Fruit fly (Drosophila melanogaster) whole organism, embryonic: Measurements from ENCODE around the gene CG7320.
A peak's percentile ranks its signal among the peaks of the same experiment; 100 is the strongest.

Source experiments
- Aef1 ChIP-seq: fragments of 200-800 bp; sonication (Bioruptor generic); IDR thresholded peaks from 3 replicates; pipeline ENCODE4 v1.3.6; 2022; ENCODE audit warnings: missing biosample characterization, missing genetic modification characterization
- Atf3 ChIP-seq: fragments of 200-800 bp; sonication (Bioruptor generic); optimal IDR thresholded peaks from 3 replicates; lab custom pipeline; 2016; ENCODE audit warnings: missing biosample characterization, missing genetic modification characterization
- B-H1 ChIP-seq: fragments of 200-800 bp; sonication (Bioruptor generic); IDR thresholded peaks from 3 replicates; pipeline ENCODE4 v1.3.6; 2022; ENCODE audit warnings: missing biosample characterization, missing genetic modification characterization
- B-H2 ChIP-seq: fragments of 200-800 bp; sonication (Bioruptor generic); optimal IDR thresholded peaks from 2 replicates; lab custom pipeline; 2018; ENCODE audit warnings: missing biosample characterization, mild to moderate bottlenecking, missing genetic modification characterization
- CG10959 ChIP-seq: fragments of 200-800 bp; sonication (Bioruptor generic); IDR thresholded peaks from 2 replicates; pipeline ENCODE4 v1.3.6; 2022; ENCODE audit warnings: missing biosample characterization, missing genetic modification characterization
- CG15269 ChIP-seq: fragments of 200-800 bp; sonication (Bioruptor generic); optimal IDR thresholded peaks from 2 replicates; lab custom pipeline; 2018; ENCODE audit warnings: missing biosample characterization, mild to moderate bottlenecking, missing genetic modification characterization, moderate library complexity
- CG15479 ChIP-seq: fragments of 200-800 bp; sonication (Bioruptor generic); optimal IDR thresholded peaks from 3 replicates; lab custom pipeline; 2019; ENCODE audit warnings: missing biosample characterization, mild to moderate bottlenecking, missing genetic modification characterization, moderate library complexity
- CG15514 ChIP-seq: fragments of 200-800 bp; sonication (Bioruptor generic); optimal IDR thresholded peaks from 3 replicates; lab custom pipeline; 2017; ENCODE audit warnings: missing biosample characterization, missing genetic modification characterization, mild to moderate bottlenecking, moderate library complexity, missing genetic modification reagents
- CG17912 ChIP-seq: fragments of 200-800 bp; sonication (Bioruptor generic); optimal IDR thresholded peaks from 2 replicates; lab custom pipeline; 2018; ENCODE audit warnings: missing biosample characterization, mild to moderate bottlenecking, missing genetic modification characterization
- CG2120 ChIP-seq: fragments of 200-800 bp; sonication (Bioruptor generic); optimal IDR thresholded peaks from 3 replicates; lab custom pipeline; 2016; ENCODE audit warnings: missing biosample characterization, missing genetic modification characterization
- CG3163 ChIP-seq: fragments of 200-800 bp; sonication (Bioruptor generic); optimal IDR thresholded peaks from 3 replicates; lab custom pipeline; 2016; ENCODE audit warnings: missing biosample characterization, missing genetic modification characterization
- CG3407 ChIP-seq: fragments of 200-800 bp; sonication (Bioruptor generic); optimal IDR thresholded peaks from 2 replicates; lab custom pipeline; 2018; ENCODE audit warnings: missing biosample characterization, mild to moderate bottlenecking, missing genetic modification characterization
- CG6791 ChIP-seq: fragments of 200-800 bp; sonication (Bioruptor generic); IDR thresholded peaks from 3 replicates; pipeline ENCODE4 v1.3.6; 2022; ENCODE audit warnings: missing biosample characterization, missing genetic modification characterization; ENCODE audit not compliant: partially characterized antibody
- CG7357 ChIP-seq: fragments of 200-800 bp; sonication (Bioruptor generic); IDR thresholded peaks from 3 replicates; pipeline ENCODE4 v1.3.6; 2022; ENCODE audit warnings: missing biosample characterization, missing genetic modification characterization
- CG7928 ChIP-seq: fragments of 200-800 bp; sonication (Bioruptor generic); optimal IDR thresholded peaks from 2 replicates; lab custom pipeline; 2017; ENCODE audit warnings: missing biosample characterization, mild to moderate bottlenecking, missing genetic modification characterization
- CG8290 ChIP-seq, 3 experiments: fragments of 200-800 bp; sonication (Bioruptor generic); optimal IDR thresholded peaks; 2 replicates each; lab custom pipeline; 2016 to 2019; ENCODE audit warnings: missing biosample characterization in 3 of 3, missing genetic modification characterization in 3 of 3, mild to moderate bottlenecking in 2 of 3, moderate library complexity in 1 of 3
- D19A ChIP-seq: fragments of 200-800 bp; optimal IDR thresholded peaks from 3 replicates; lab custom pipeline; 2019; ENCODE audit warnings: missing biosample characterization, mild to moderate bottlenecking, missing genetic modification characterization, moderate library complexity
- Deaf1 ChIP-seq: fragments of 200-800 bp; optimal IDR thresholded peaks from 3 replicates; lab custom pipeline; 2019; ENCODE audit warnings: missing biosample characterization, mild to moderate bottlenecking, missing genetic modification characterization, moderate library complexity
- Dip2 ChIP-seq: fragments of 200-800 bp; sonication (Bioruptor generic); IDR thresholded peaks from 2 replicates; pipeline ENCODE4 v1.3.6; 2022; ENCODE audit warnings: missing biosample characterization, missing genetic modification characterization
- ERR ChIP-seq: fragments of 200-800 bp; sonication (Bioruptor generic); optimal IDR thresholded peaks from 2 replicates; lab custom pipeline; 2016; ENCODE audit warnings: missing biosample characterization, missing genetic modification characterization
- Eip74EF ChIP-seq, 2 experiments: fragments of 200-800 bp in 1 of 2; fragments of >200 bp in 1 of 2; sonication (Bioruptor generic) in 1 of 2; optimal IDR thresholded peaks; 2 replicates each; lab custom pipeline; 2017 to 2019; ENCODE audit warnings: missing biosample characterization in 2 of 2, missing genetic modification characterization in 2 of 2, mild to moderate bottlenecking in 1 of 2, moderate library complexity in 1 of 2
- Elba2 ChIP-seq: fragments of 200-800 bp; sonication (Bioruptor generic); optimal IDR thresholded peaks from 3 replicates; lab custom pipeline; 2016; ENCODE audit warnings: missing biosample characterization, missing genetic modification characterization
- GATAe ChIP-seq: fragments of 200-800 bp; sonication (Bioruptor generic); conservative IDR thresholded peaks from 2 replicates; pipeline ENCODE4 v1.3.6; 2022; ENCODE audit warnings: missing biosample characterization, missing genetic modification characterization
- Gug ChIP-seq: fragments of 200-800 bp; sonication (Bioruptor generic); IDR thresholded peaks from 4 replicates; pipeline ENCODE4 v1.3.6; 2022; ENCODE audit warnings: missing biosample characterization, missing genetic modification characterization
- Hey ChIP-seq: fragments of 200-800 bp; sonication (Bioruptor generic); optimal IDR thresholded peaks from 3 replicates; lab custom pipeline; 2018; ENCODE audit warnings: missing biosample characterization, mild to moderate bottlenecking, missing genetic modification characterization
- HmgD ChIP-seq: fragments of 200-800 bp; sonication (Bioruptor generic); optimal IDR thresholded peaks from 3 replicates; lab custom pipeline; 2016; ENCODE audit warnings: missing biosample characterization, missing genetic modification characterization
- Lhr ChIP-seq: fragments of 200-800 bp; sonication (Bioruptor generic); optimal IDR thresholded peaks from 3 replicates; lab custom pipeline; 2017; ENCODE audit warnings: mild to moderate bottlenecking, missing biosample characterization, missing genetic modification reagents, missing genetic modification characterization
- Mrtf ChIP-seq: fragments of 200-800 bp; sonication (Bioruptor generic); IDR thresholded peaks from 3 replicates; pipeline ENCODE4 v1.3.6; 2022; ENCODE audit warnings: missing biosample characterization, missing genetic modification characterization
- Taf1 ChIP-seq: fragments of 200-800 bp; sonication (Bioruptor generic); IDR thresholded peaks from 2 replicates; pipeline ENCODE4 v1.3.6; 2022; ENCODE audit warnings: missing biosample characterization, missing genetic modification characterization
- abd-A ChIP-seq: fragments of 200-800 bp; sonication (Bioruptor generic); optimal IDR thresholded peaks from 3 replicates; lab custom pipeline; 2019; ENCODE audit warnings: missing biosample characterization, mild to moderate bottlenecking, missing genetic modification characterization, moderate library complexity
- ap ChIP-seq: fragments of 200-800 bp; sonication (Bioruptor generic); IDR thresholded peaks from 2 replicates; pipeline ENCODE4 v1.3.6; 2022; ENCODE audit warnings: missing biosample characterization, missing genetic modification characterization
- ato ChIP-seq: fragments of 200-800 bp; sonication (Bioruptor generic); IDR thresholded peaks from 2 replicates; pipeline ENCODE4 v1.3.6; 2022; ENCODE audit warnings: missing biosample characterization, missing genetic modification characterization; ENCODE audit not compliant: partially characterized antibody
- bigmax ChIP-seq: fragments of 200-800 bp; sonication (Bioruptor generic); optimal IDR thresholded peaks from 2 replicates; lab custom pipeline; 2018; ENCODE audit warnings: missing biosample characterization, mild to moderate bottlenecking, missing genetic modification characterization
- bsh ChIP-seq, 2 experiments: fragments of 200-800 bp; sonication (Bioruptor generic); optimal IDR thresholded peaks; 2 replicates each; lab custom pipeline; 2017 to 2018; ENCODE audit warnings: mild to moderate bottlenecking in 2 of 2, missing biosample characterization in 2 of 2, missing genetic modification characterization in 2 of 2, moderate library complexity in 1 of 2
- gcm ChIP-seq: fragments of 200-800 bp; sonication (Bioruptor generic); optimal IDR thresholded peaks from 2 replicates; lab custom pipeline; 2019; ENCODE audit warnings: missing biosample characterization, mild to moderate bottlenecking, missing genetic modification characterization, moderate library complexity
- gro ChIP-seq: fragments of 200-800 bp; sonication (Bioruptor generic); optimal IDR thresholded peaks from 2 replicates; lab custom pipeline; 2016; ENCODE audit warnings: missing biosample characterization, missing genetic modification characterization
- gt ChIP-seq: fragments of 200-800 bp; sonication (Bioruptor generic); IDR thresholded peaks from 2 replicates; pipeline ENCODE4 v1.3.6; 2022; ENCODE audit warnings: missing biosample characterization, missing genetic modification characterization
- insv ChIP-seq, 2 experiments: fragments of 200-800 bp; sonication (Bioruptor generic); optimal IDR thresholded peaks; 3 replicates each; lab custom pipeline; 2016 to 2018; ENCODE audit warnings: missing biosample characterization in 2 of 2, missing genetic modification characterization in 2 of 2
- lola ChIP-seq, 3 experiments: fragments of >200 bp in 2 of 3; fragments of 200-800 bp in 1 of 3; sonication (Bioruptor generic) in 1 of 3; optimal IDR thresholded peaks; 2 replicates each; lab custom pipeline; 2017 to 2019; ENCODE audit warnings: missing biosample characterization in 3 of 3, missing genetic modification characterization in 3 of 3, mild to moderate bottlenecking in 1 of 3, moderate library complexity in 1 of 3
- mirr ChIP-seq: fragments of 200-800 bp; sonication (Bioruptor generic); optimal IDR thresholded peaks from 3 replicates; lab custom pipeline; 2018; ENCODE audit warnings: missing biosample characterization, mild to moderate bottlenecking, missing genetic modification characterization
- nau ChIP-seq: fragments of 200-800 bp; sonication (Bioruptor generic); optimal IDR thresholded peaks from 3 replicates; lab custom pipeline; 2017; ENCODE audit warnings: missing biosample characterization, mild to moderate bottlenecking, missing genetic modification characterization, missing genetic modification reagents
- nerfin-2 ChIP-seq: fragments of 200-800 bp; sonication (Bioruptor generic); IDR thresholded peaks from 2 replicates; pipeline ENCODE4 v1.3.6; 2022; ENCODE audit warnings: missing biosample characterization, missing genetic modification characterization; ENCODE audit not compliant: partially characterized antibody
- row ChIP-seq: fragments of 200-800 bp; sonication (Bioruptor generic); IDR thresholded peaks from 3 replicates; pipeline ENCODE4 v1.3.6; 2022; ENCODE audit warnings: missing biosample characterization, missing genetic modification characterization
- sima ChIP-seq: fragments of 200-800 bp; sonication (Bioruptor generic); optimal IDR thresholded peaks from 2 replicates; lab custom pipeline; 2016; ENCODE audit warnings: missing biosample characterization, missing genetic modification characterization
- so ChIP-seq: fragments of 200-800 bp; sonication (Bioruptor generic); IDR thresholded peaks from 3 replicates; pipeline ENCODE4 v1.3.6; 2022; ENCODE audit warnings: missing biosample characterization, missing genetic modification characterization
- stc ChIP-seq: fragments of 200-800 bp; sonication (Bioruptor generic); IDR thresholded peaks from 2 replicates; pipeline ENCODE4 v1.3.6; 2022; ENCODE audit warnings: missing biosample characterization, missing genetic modification characterization
- trem ChIP-seq: fragments of 200-800 bp; optimal IDR thresholded peaks from 3 replicates; lab custom pipeline; 2019; ENCODE audit warnings: missing biosample characterization, mild to moderate bottlenecking, missing genetic modification characterization, moderate library complexity
- ttk ChIP-seq: fragments of 200-800 bp; sonication (Bioruptor generic); IDR thresholded peaks from 2 replicates; pipeline ENCODE4 v2.1.2; 2022; ENCODE audit warnings: missing biosample characterization, missing genetic modification characterization
- wek ChIP-seq: fragments of 200-800 bp; sonication (Bioruptor generic); optimal IDR thresholded peaks from 3 replicates; lab custom pipeline; 2018; ENCODE audit warnings: missing biosample characterization, mild to moderate bottlenecking, missing genetic modification characterization, moderate library complexity
- zfh2 ChIP-seq: fragments of 200-800 bp; sonication (Bioruptor generic); optimal IDR thresholded peaks from 2 replicates; lab custom pipeline; 2016; ENCODE audit warnings: missing biosample characterization, missing genetic modification characterization

The CG7320 gene

DNA sequence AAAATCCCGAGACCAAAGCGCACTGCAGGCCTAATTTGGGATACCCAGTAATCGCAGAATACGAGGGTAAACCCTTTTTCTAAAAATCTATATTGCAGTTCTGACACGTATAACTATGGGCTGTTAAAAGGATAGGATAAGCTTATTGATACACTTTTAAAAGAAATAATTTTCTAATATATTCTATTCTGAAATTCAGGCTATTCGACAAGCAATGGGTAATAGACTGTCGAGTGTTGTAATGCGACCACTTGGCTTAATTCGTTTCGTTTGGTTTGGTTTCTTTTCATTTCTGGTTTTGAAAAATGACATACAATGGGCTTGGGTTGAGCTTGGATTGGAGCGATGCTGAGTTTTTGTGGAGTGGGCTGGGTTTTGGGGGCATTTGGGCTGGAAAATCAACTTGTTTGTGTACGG lies 11.0 kb downstream of the CG7320 start (continued):
- TF ChIP-seq CG2120 (peak; percentile 45), ap (GFP tag; lab: Robert Waterston, UW) (peak; percentile 86), CG15269 (peak; percentile 74), trem (tag; lab: Kevin White, UChicago) (peak; percentile 40), stc (GFP tag; lab: Robert Waterston, UW) (peak; percentile 94), gro (no peak), CG3163 (GFP tag; lab: Kevin White, UChicago) (no peak), ttk (GFP tag; lab: Robert Waterston, UW) (peak; percentile 91), so (GFP tag; lab: Robert Waterston, UW) (peak; percentile 93), D19A (tag; lab: Kevin White, UChicago) (peak; percentile 17), B-H2 (GFP tag; lab: Kevin White, UChicago) (no peak), CG7928 (no peak), gt (GFP tag; lab: Robert Waterston, UW) (peak; percentile 82), sima (no peak), Elba2 (GFP tag; lab: Kevin White, UChicago) (no peak), wek (no peak), nau (GFP tag; lab: Kevin White, UChicago) (peak; percentile 70), CG6791 (GFP tag; lab: Robert Waterston, UW) (no peak), Mrtf (GFP tag; lab: Robert Waterston, UW) (peak; percentile 92), row (GFP tag; lab: Robert Waterston, UW) (peak; percentile 95), CG10959 (GFP tag; lab: Robert Waterston, UW) (no peak), GATAe (peak; percentile 48; the same call in 1 of the 2 replicates), bsh (GFP tag; optimal IDR thresholded peaks at IDR 0.05; lab: Kevin White, UChicago) (peak; percentile 45 to 82), nerfin-2 (GFP tag; lab: Robert Waterston, UW) (no peak), Eip74EF (GFP tag; optimal IDR thresholded peaks at IDR 0.05; lab: Kevin White, UChicago) (peak in 1 of 2 experiments; percentile 82), CG3407 (GFP tag; lab: Kevin White, UChicago) (peak; percentile 68), lola (GFP tag; optimal IDR thresholded peaks at IDR 0.05; lab: Kevin White, UChicago) (peak in 1 of 3 experiments; percentile 63), CG15514 (GFP tag; lab: Kevin White, UChicago) (no peak), CG17912 (GFP tag; lab: Kevin White, UChicago) (no peak), zfh2 (GFP tag; lab: Kevin White, UChicago) (no peak), Atf3 (peak; percentile 27), Lhr (peak; percentile 41), Hey (no peak), Taf1 (GFP tag; lab: Robert Waterston, UW) (no peak), HmgD (GFP tag; lab: Kevin White, UChicago) (no peak), Dip2 (GFP tag; lab: Robert Waterston, UW) (no peak; the same call in 1 of the 2 replicates), mirr (GFP tag; lab: Kevin White, UChicago) (no peak), abd-A (tag; lab: Kevin White, UChicago) (peak; percentile 21), CG7357 (GFP tag; lab: Robert Waterston, UW) (no peak; the same call in 1 of the 3 replicates), bigmax (GFP tag; lab: Kevin White, UChicago) (no peak), CG15479 (no peak), ERR (GFP tag; lab: Kevin White, UChicago) (no peak), Gug (GFP tag; lab: Robert Waterston, UW) (peak; percentile 86), Aef1 (GFP tag; lab: Robert Waterston, UW) (peak; percentile 92), B-H1 (peak; percentile 85), ato (no peak), insv (GFP tag; optimal IDR thresholded peaks at IDR 0.05; lab: Kevin White, UChicago) (no peak), Deaf1 (tag; lab: Kevin White, UChicago) (peak; percentile 29), CG8290 (GFP tag; optimal IDR thresholded peaks at IDR 0.05; lab: Kevin White, UChicago) (peak; percentile 28), CG8290 (tag; optimal IDR thresholded peaks at IDR 0.05; lab: Kevin White, UChicago) (no peak), gcm (GFP tag; lab: Kevin White, UChicago) (peak; percentile 78)
